Fruit fly (Drosophila melanogaster) whole organism: ENCODE data around the gene CCT7.

ENCODE experiments used
- CG8478 ChIP-seq: fragments of >200 bp; optimal IDR thresholded peaks from 2 replicates; lab custom pipeline; 2018; ENCODE audit warnings: inconsistent platforms
- Dll ChIP-seq: fragments of >200 bp; optimal IDR thresholded peaks from 2 replicates; lab custom pipeline; 2017
- pan ChIP-seq: fragments of >200 bp; optimal IDR thresholded peaks from 2 replicates; lab custom pipeline; 2017
- psq ChIP-seq: fragments of >200 bp; optimal IDR thresholded peaks from 2 replicates; lab custom pipeline; 2017
- usp ChIP-seq: fragments of >200 bp; optimal IDR thresholded peaks from 2 replicates; lab custom pipeline; 2017; ENCODE audit warnings: missing biosample characterization, missing genetic modification characterization, mixed read lengths

dm6 chr3R:8823761-8824499, 22.6 kb downstream of the CCT7 start, which contains the start of the genes IscU and CG8379:
- no peak for TF ChIP-seq Dll (lab: Kevin White, UChicago)
- no peak for TF ChIP-seq psq (lab: Kevin White, UChicago)
- no peak for TF ChIP-seq pan
- no peak for TF ChIP-seq usp (GFP tag; lab: Kevin White, UChicago)
- TF ChIP-seq CG8478 (lab: Kevin White, UChicago), result no peak
